Worm (Caenorhabditis elegans) whole organism, midembryonic: ENCODE results near the gene F26D2.13.

Source experiments
- T22C8.4 ChIP-seq: fragments of 200-800 bp; sonication (Bioruptor generic); IDR thresholded peaks from 2 replicates; pipeline ENCODE4 v1.3.6; 2022; ENCODE audit warnings: missing genetic modification characterization, missing compliant biosample characterization
- flt-1 ChIP-seq: fragments of 200-800 bp; sonication (Bioruptor generic); IDR thresholded peaks from 2 replicates; pipeline ENCODE4 v1.3.6; 2022; ENCODE audit warnings: missing genetic modification characterization, missing compliant biosample characterization
- klf-2 ChIP-seq: fragments of 200-800 bp; sonication (Bioruptor generic); conservative IDR thresholded peaks from 2 replicates; pipeline ENCODE4 v1.3.6; 2022; ENCODE audit warnings: missing genetic modification reagents, missing genetic modification characterization, missing compliant biosample characterization
- med-1 ChIP-seq: sonication (generic microtip); optimal IDR thresholded peaks from 2 replicates; lab custom pipeline; 2017; ENCODE audit warnings: missing genetic modification characterization, mild to moderate bottlenecking, missing compliant biosample characterization, antibody characterized with exemption, missing genetic modification reagents; ENCODE audit not compliant: insufficient read depth
- ztf-29 ChIP-seq: fragments of 200-800 bp; sonication (Bioruptor generic); IDR thresholded peaks from 2 replicates; pipeline ENCODE4 v1.3.6; 2022; ENCODE audit warnings: missing genetic modification reagents, missing genetic modification characterization, missing compliant biosample characterization

DNA sequence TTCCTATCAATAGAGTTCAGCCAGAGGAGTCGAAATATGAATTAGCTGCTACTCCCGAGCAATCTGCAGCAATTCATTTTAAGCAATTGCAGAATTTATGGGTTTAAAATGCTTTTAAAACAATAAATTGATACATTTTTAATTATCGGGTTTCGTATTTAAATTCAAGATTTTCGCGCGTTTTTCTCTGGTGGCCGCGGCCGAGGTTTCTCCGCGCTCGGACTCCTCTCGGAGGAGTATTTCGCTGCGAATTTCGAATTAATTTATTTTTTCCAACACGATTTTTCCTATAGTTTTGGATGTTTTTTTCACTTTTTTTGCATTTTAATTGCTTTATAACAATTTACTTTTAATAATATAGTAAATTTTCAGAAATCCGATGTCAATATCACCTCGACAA is 33.9 kb downstream of the F26D2.13 start, which contains the start of gene F13A7.14:
- TF ChIP-seq flt-1 (GFP tag; lab: Robert Waterston, UW) (peak; percentile 74), klf-2 (GFP tag; lab: Robert Waterston, UW) (no peak), ztf-29 (GFP tag; lab: Robert Waterston, UW) (no peak), med-1 (GFP tag; lab: Kevin White, UChicago) (no peak), T22C8.4 (no peak)
